Fruit fly (Drosophila melanogaster): ENCODE measurements around the gene Rbp6.

Rbp6 gene

dm6 chr3L:17009715-17010491 lies 228.1 kb downstream of the Rbp6 start:
- TF ChIP-seq noc (tag; optimal IDR thresholded peaks at IDR 0.05), result peak; percentile 91

DNA sequence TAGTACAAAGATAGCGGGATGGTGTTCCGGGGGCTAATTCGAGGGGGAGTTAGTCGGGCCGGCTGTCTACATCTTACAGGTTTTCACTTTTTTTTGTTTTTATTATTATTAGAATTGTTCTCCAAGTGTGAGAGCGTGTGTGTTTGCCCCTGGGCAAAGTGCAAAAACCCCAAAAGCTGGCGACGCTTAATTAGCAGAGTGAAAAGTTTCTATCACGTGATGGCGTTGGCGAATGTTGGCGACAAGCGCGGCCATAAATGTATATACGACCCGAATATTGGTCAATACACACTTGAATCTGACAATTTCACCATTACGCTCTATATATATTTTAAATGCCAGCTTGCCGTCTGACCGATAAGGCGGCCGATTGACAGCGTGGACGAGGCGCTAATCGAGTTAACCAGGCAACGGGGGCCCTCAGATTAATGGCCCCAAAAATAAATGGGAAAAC lies 229.1 kb downstream of the Rbp6 start:
- TF ChIP-seq noc (tag; optimal IDR thresholded peaks at IDR 0.05), result peak; percentile 81

All from whole organism, larva.